Fruit fly (Drosophila melanogaster) whole organism, pupa: ENCODE results near the gene Cp18.

Experiments
- CG10348 ChIP-seq: fragments of 200-800 bp; sonication (Bioruptor generic); IDR thresholded peaks from 2 replicates; pipeline ENCODE4 v1.3.6; 2022; ENCODE audit warnings: missing biosample characterization, missing genetic modification characterization
- CG14655 ChIP-seq: fragments of 200-800 bp; sonication (Bioruptor generic); optimal IDR thresholded peaks from 3 replicates; lab custom pipeline; 2017; ENCODE audit warnings: mild to moderate bottlenecking, missing biosample characterization, missing genetic modification reagents, missing genetic modification characterization
- CG17806 ChIP-seq: fragments of 200-800 bp; sonication (Bioruptor generic); optimal IDR thresholded peaks from 2 replicates; lab custom pipeline; 2018; ENCODE audit warnings: missing biosample characterization, mild to moderate bottlenecking, missing genetic modification characterization, moderate library complexity
- CG32121 ChIP-seq: fragments of 200-800 bp; sonication (Bioruptor generic); IDR thresholded peaks from 2 replicates; pipeline ENCODE4 v1.3.6; 2022; ENCODE audit warnings: missing biosample characterization, missing genetic modification characterization
- CG34367 ChIP-seq: fragments of 200-800 bp; sonication (Bioruptor generic); optimal IDR thresholded peaks from 2 replicates; lab custom pipeline; 2018; ENCODE audit warnings: missing biosample characterization, mild to moderate bottlenecking, missing genetic modification characterization
- CG9948 ChIP-seq: fragments of 200-800 bp; sonication (Bioruptor generic); optimal IDR thresholded peaks from 2 replicates; lab custom pipeline; 2018; ENCODE audit warnings: missing biosample characterization, mild to moderate bottlenecking, missing genetic modification characterization, moderate library complexity
- Pif1B ChIP-seq: fragments of 200-800 bp; sonication (Bioruptor generic); optimal IDR thresholded peaks from 3 replicates; lab custom pipeline; 2016; ENCODE audit warnings: missing biosample characterization, missing genetic modification characterization

- TF ChIP-seq Pif1B (no peak), CG14655 (no peak), CG34367 (tag; lab: Kevin White, UChicago) (no peak), CG10348 (GFP tag; lab: Robert Waterston, UW) (no peak), CG17806 (no peak), CG9948 (tag; lab: Kevin White, UChicago) (no peak), CG32121 (GFP tag; lab: Robert Waterston, UW) (no peak)
Observed at dm6 chr3L:8704713-8705412, 21.7 kb upstream of the Cp18 start.
